Worm (Caenorhabditis elegans) whole organism, late embryonic: ENCODE results near the gene his-5.

Experiments used
- ama-1 ChIP-seq: fragments of 150-350 bp; optimal IDR thresholded peaks from 2 replicates; lab custom pipeline; 2014
- ceh-14 ChIP-seq: sonication (generic microtip); optimal IDR thresholded peaks from 2 replicates; lab custom pipeline; 2016; ENCODE audit warnings: missing genotype, missing genetic modification characterization, missing compliant biosample characterization
- ceh-9 ChIP-seq: sonication (generic microtip); optimal IDR thresholded peaks from 2 replicates; lab custom pipeline; 2016; ENCODE audit warnings: mild to moderate bottlenecking, missing genetic modification characterization, inconsistent platforms, missing compliant biosample characterization
- dmd-4 ChIP-seq: sonication (generic microtip); optimal IDR thresholded peaks from 2 replicates; lab custom pipeline; 2016; ENCODE audit warnings: borderline replicate concordance, missing genetic modification characterization, missing compliant biosample characterization
- hlh-13 ChIP-seq: fragments of 200-800 bp; sonication (Bioruptor generic); optimal IDR thresholded peaks from 2 replicates; lab custom pipeline; 2018; ENCODE audit warnings: mild to moderate bottlenecking, missing genetic modification characterization, missing compliant biosample characterization
- hlh-30 ChIP-seq: sonication (generic microtip); optimal IDR thresholded peaks from 2 replicates; lab custom pipeline; 2017; ENCODE audit warnings: antibody characterized with exemption, missing genetic modification characterization, missing compliant biosample characterization; ENCODE audit not compliant: insufficient read depth
- lin-11 ChIP-seq: fragments of 200-800 bp; sonication (Bioruptor generic); optimal IDR thresholded peaks from 2 replicates; lab custom pipeline; 2018; ENCODE audit warnings: mild to moderate bottlenecking, missing genetic modification characterization, missing compliant biosample characterization
- nfya-1 ChIP-seq: sonication (generic microtip); optimal IDR thresholded peaks from 2 replicates; lab custom pipeline; 2017; ENCODE audit warnings: missing genetic modification characterization, mild to moderate bottlenecking, missing compliant biosample characterization, antibody characterized with exemption, moderate library complexity
- nhr-11 ChIP-seq: fragments of 150-350 bp; optimal IDR thresholded peaks from 2 replicates; lab custom pipeline; 2014; ENCODE audit warnings: missing biosample characterization, missing genetic modification characterization
- pha-4 ChIP-seq: fragments of 150-350 bp; optimal IDR thresholded peaks from 2 replicates; lab custom pipeline; 2018; ENCODE audit warnings: missing biosample characterization, missing genetic modification reagents, missing genetic modification characterization
- unc-86 ChIP-seq: sonication (generic microtip); optimal IDR thresholded peaks from 2 replicates; lab custom pipeline; 2016; ENCODE audit warnings: missing genetic modification characterization, missing compliant biosample characterization

DNA sequence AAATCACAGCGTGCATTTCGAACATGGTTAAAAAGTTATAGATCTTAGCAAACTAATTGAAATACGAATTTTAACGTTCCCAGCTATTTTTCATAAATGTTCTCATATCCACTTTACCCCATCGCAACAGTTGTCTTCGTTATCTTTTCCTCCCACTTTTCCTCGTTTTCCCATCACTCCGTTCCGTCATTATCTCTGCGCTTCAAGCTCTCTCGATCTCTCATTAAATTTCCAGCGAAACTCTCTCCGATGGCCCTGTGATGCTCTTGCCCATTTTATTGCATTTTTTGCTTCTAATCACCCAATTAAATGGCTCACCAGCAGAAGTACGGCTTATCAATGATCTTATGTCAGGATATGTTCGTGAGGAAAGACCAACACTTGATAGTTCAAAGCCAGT is 17.4 kb downstream of the his-5 start, which contains the start of gene acr-15:
- TF ChIP-seq lin-11 (tag; lab: Kevin White, UChicago) (no peak), nhr-11 (tag; lab: Kevin White, UChicago) (no peak), hlh-30 (tag; lab: Kevin White, UChicago) (no peak), ama-1 (lab: Kevin White, UChicago) (no peak), ceh-14 (no peak), ceh-9 (tag; lab: Kevin White, UChicago) (no peak), nfya-1 (no peak), dmd-4 (tag; lab: Kevin White, UChicago) (no peak), pha-4 (tag; lab: Kevin White, UChicago) (no peak), hlh-13 (GFP tag; lab: Kevin White, UChicago) (no peak), unc-86 (no peak)
